Fruit fly (Drosophila melanogaster): ENCODE data around the gene thw.

- no peak for TF ChIP-seq CG8281 (tag; optimal IDR thresholded peaks at IDR 0.05)
- no peak for TF ChIP-seq lola (GFP tag; optimal IDR thresholded peaks at IDR 0.05)
- TF ChIP-seq CG10274 (GFP tag; optimal IDR thresholded peaks at IDR 0.05): no peak
- TF ChIP-seq trem (tag; optimal IDR thresholded peaks at IDR 0.05): no peak
- TF ChIP-seq insv (GFP tag; optimal IDR thresholded peaks at IDR 0.05): no peak
- no peak for TF ChIP-seq CTCF (GFP tag; optimal IDR thresholded peaks at IDR 0.05)
- no peak for TF ChIP-seq BtbVII (GFP tag; optimal IDR thresholded peaks at IDR 0.05)
- TF ChIP-seq NfI (GFP tag; optimal IDR thresholded peaks at IDR 0.05): no peak
- no peak for TF ChIP-seq CG7928 (GFP tag; optimal IDR thresholded peaks at IDR 0.05)
- no peak for TF ChIP-seq Kr (GFP tag; optimal IDR thresholded peaks at IDR 0.05)
- no peak for TF ChIP-seq vnd (GFP tag; IDR thresholded peaks at IDR 0.05; ENCODE audit: partially characterized antibody)
- TF ChIP-seq CG18262 (tag; optimal IDR thresholded peaks at IDR 0.05): no peak
- TF ChIP-seq CG18011 (GFP tag; optimal IDR thresholded peaks at IDR 0.05): no peak
Measured at dm6 chr3R:7188697-7189096, 35.5 kb upstream of the thw start.
